Worm (Caenorhabditis elegans): ENCODE measurements around the gene CC8.2.

DNA sequence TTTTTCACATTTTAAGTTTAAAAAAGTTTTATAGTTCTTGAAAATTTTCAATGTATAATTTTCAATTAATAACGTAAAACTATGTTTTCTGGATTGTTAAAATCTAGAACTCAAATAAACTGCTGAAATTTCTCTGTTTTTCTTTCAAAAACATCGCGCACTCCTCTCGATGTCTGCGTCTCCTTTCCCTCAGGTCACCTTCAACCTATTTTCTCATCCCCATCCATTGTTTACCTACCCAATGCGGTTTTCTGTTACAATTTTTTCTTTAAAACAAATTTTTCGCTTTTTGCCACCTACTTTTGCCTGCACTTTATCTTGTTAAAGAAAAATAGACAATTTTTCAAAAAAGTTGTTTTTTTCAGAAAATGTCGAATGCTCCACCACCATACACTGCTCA is 15.2 kb downstream of the CC8.2 start, which contains the start of gene ZC416.2:
- no peak for TF ChIP-seq ceh-36 (tag; optimal IDR thresholded peaks at IDR 0.05)
- TF ChIP-seq hmg-4 (GFP tag; optimal IDR thresholded peaks at IDR 0.05) = no peak
- TF ChIP-seq ets-7 (tag; optimal IDR thresholded peaks at IDR 0.05) = no peak
- TF ChIP-seq flt-1 (GFP tag; IDR thresholded peaks at IDR 0.05) = no peak
- TF ChIP-seq pes-1 (GFP tag; IDR thresholded peaks at IDR 0.05) = no peak
- no peak for TF ChIP-seq aly-1 (tag; optimal IDR thresholded peaks at IDR 0.05)
- TF ChIP-seq sea-1 (GFP tag; conservative IDR thresholded peaks at IDR 0.05) = no peak
- no peak for TF ChIP-seq ama-1 (optimal IDR thresholded peaks at IDR 0.05)
- no peak for TF ChIP-seq B0310.2 (tag; optimal IDR thresholded peaks at IDR 0.05)
- TF ChIP-seq tbx-11 (GFP tag; IDR thresholded peaks at IDR 0.05) = no peak
- no peak for TF ChIP-seq hmbx-1 (tag; optimal IDR thresholded peaks at IDR 0.05)
